Worm (Caenorhabditis elegans): ENCODE measurements around the gene srg-7.

DNA sequence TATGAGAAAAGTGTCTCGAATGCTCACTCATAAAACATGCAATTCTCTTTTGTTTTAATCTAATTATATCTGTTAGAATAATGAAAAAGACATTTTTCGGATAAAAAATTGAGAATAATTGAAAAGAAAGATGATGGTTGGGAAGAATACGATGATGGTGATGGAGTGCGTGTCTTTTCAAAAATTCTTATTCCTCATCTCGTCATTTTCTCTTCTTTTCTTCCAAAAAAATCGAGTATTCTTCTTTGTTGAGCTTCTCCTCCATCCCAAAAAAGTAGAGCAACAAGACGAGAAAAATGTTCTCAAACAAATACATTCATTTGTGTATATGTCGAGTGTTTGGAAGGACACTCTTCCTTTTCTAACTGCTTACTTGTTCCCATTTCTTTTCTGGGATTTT, 29.6 kb upstream of the srg-7 start:
- TF ChIP-seq T22C8.4 (GFP tag; IDR thresholded peaks at IDR 0.05) (no peak), tab-1 (GFP tag; IDR thresholded peaks at IDR 0.05) (no peak), cog-1 (tag; optimal IDR thresholded peaks at IDR 0.05) (no peak), ztf-23 (GFP tag; IDR thresholded peaks at IDR 0.05) (no peak), ref-1 (GFP tag; conservative IDR thresholded peaks at IDR 0.05) (no peak), med-1 (GFP tag; optimal IDR thresholded peaks at IDR 0.05; ENCODE audit: insufficient read depth) (no peak)

Measured in whole organism, midembryonic.